Worm (Caenorhabditis elegans): ENCODE measurements around the gene F44B9.10.
A peak's percentile ranks its signal among the peaks of the same experiment; 100 is the strongest.

The F44B9.10 gene

ce11 chrIII:8067798-8068197 is 34.4 kb upstream of the F44B9.10 start:
- TF ChIP-seq Y53F4B.3 (GFP tag; IDR thresholded peaks at IDR 0.05) = no peak
- no peak for TF ChIP-seq B0035.1 (tag; optimal IDR thresholded peaks at IDR 0.05)
- TF ChIP-seq nhr-90 (tag; optimal IDR thresholded peaks at IDR 0.05) = no peak
- TF ChIP-seq ceh-40 (GFP tag; IDR thresholded peaks at IDR 0.05) = no peak
- TF ChIP-seq C06A6.2 (GFP tag; conservative IDR thresholded peaks at IDR 0.05) = no peak
- TF ChIP-seq F55B11.4 (tag; optimal IDR thresholded peaks at IDR 0.05; ENCODE audit: borderline replicate concordance, insufficient read depth) = no peak
- TF ChIP-seq snpc-3.4 (tag; optimal IDR thresholded peaks at IDR 0.05) = no peak
- TF ChIP-seq somi-1 (GFP tag; optimal IDR thresholded peaks at IDR 0.05) = no peak
- no peak for TF ChIP-seq F39B2.1 (GFP tag; IDR thresholded peaks at IDR 0.05)
- no peak for TF ChIP-seq tbx-9 (tag; optimal IDR thresholded peaks at IDR 0.05; ENCODE audit: borderline replicate concordance)
- no peak for TF ChIP-seq lsy-27 (tag; optimal IDR thresholded peaks at IDR 0.05; ENCODE audit: borderline replicate concordance, insufficient read depth)
- TF ChIP-seq aptf-2 (GFP tag; conservative IDR thresholded peaks at IDR 0.05) = no peak
- no peak for TF ChIP-seq hmg-20 (GFP tag; IDR thresholded peaks at IDR 0.05)
- no peak for TF ChIP-seq D2030.7 (GFP tag; IDR thresholded peaks at IDR 0.05)
- TF ChIP-seq aptf-3 (GFP tag; IDR thresholded peaks at IDR 0.05) = no peak
- no peak for TF ChIP-seq ekl-4 (GFP tag; IDR thresholded peaks at IDR 0.05)
- no peak for TF ChIP-seq ztf-22 (GFP tag; optimal IDR thresholded peaks at IDR 0.05)

ce11 chrIII:8066989-8067388 is 33.6 kb upstream of the F44B9.10 start, which contains the start of gene pros-1:
pros-1 (plus strand) TSS chrIII:8067289.
- TF ChIP-seq rcor-1 (GFP tag; IDR thresholded peaks at IDR 0.05) = no peak
- no peak for TF ChIP-seq nfyb-1 (GFP tag; IDR thresholded peaks at IDR 0.05)
- TF ChIP-seq bed-2 (GFP tag; IDR thresholded peaks at IDR 0.05) = no peak
- no peak for TF ChIP-seq zfh-2 (GFP tag; conservative IDR thresholded peaks at IDR 0.05)
- TF ChIP-seq F23B12.7 (tag; optimal IDR thresholded peaks at IDR 0.05; ENCODE audit: insufficient read depth) = no peak
- no peak for TF ChIP-seq D2030.7 (GFP tag; IDR thresholded peaks at IDR 0.05)
- no peak for TF ChIP-seq dpl-1 (GFP tag; optimal IDR thresholded peaks at IDR 0.05)
- TF ChIP-seq tlf-1 (GFP tag; optimal IDR thresholded peaks at IDR 0.05) = no peak
- no peak for TF ChIP-seq repo-1 (tag; optimal IDR thresholded peaks at IDR 0.05)
- TF ChIP-seq madf-8 (GFP tag; conservative IDR thresholded peaks at IDR 0.05) = no peak
- TF ChIP-seq madf-10 (tag; optimal IDR thresholded peaks at IDR 0.05) = no peak
- no peak for TF ChIP-seq egrh-3 (GFP tag; IDR thresholded peaks at IDR 0.05)

- TF ChIP-seq ekl-4 (GFP tag; IDR thresholded peaks at IDR 0.05) (no peak), nhr-27 (tag; optimal IDR thresholded peaks at IDR 0.05) (no peak), B0261.1 (tag; optimal IDR thresholded peaks at IDR 0.05) (no peak), pha-4 (tag; optimal IDR thresholded peaks at IDR 0.05) (no peak), ztf-26 (tag; optimal IDR thresholded peaks at IDR 0.05) (no peak), hmg-1.2 (GFP tag; IDR thresholded peaks at IDR 0.05) (no peak), unc-62 (GFP tag; optimal IDR thresholded peaks at IDR 0.05) (no peak)
These were observed 31.7 kb upstream of the F44B9.10 start for ce11 chrIII:8065101-8065500.

ce11 chrIII:8063659-8064058 is 30.2 kb upstream of the F44B9.10 start:
- 0 out of 2 replicates have a peak, but pooled peaks have one; percentile 8 for TF ChIP-seq ztf-28 (GFP tag; IDR thresholded peaks at IDR 0.05)
- no peak for TF ChIP-seq nhr-120 (GFP tag; IDR thresholded peaks at IDR 0.05)

Data from whole organism, young adult.